Fruit fly (Drosophila melanogaster) whole organism, adult: ENCODE measurements around the gene CG44774.

Source experiments
- CG7045 ChIP-seq: fragments of 200-800 bp; sonication (Bioruptor generic); optimal IDR thresholded peaks from 2 replicates; lab custom pipeline; 2017; ENCODE audit warnings: missing biosample characterization, mild to moderate bottlenecking, missing genetic modification characterization
- Clk ChIP-seq: fragments of 200-800 bp; sonication (Bioruptor generic); optimal IDR thresholded peaks from 2 replicates; lab custom pipeline; 2017; ENCODE audit warnings: missing biosample characterization, missing genetic modification characterization
- cic ChIP-seq: fragments of 200-800 bp; sonication (Bioruptor generic); optimal IDR thresholded peaks from 2 replicates; lab custom pipeline; 2017; ENCODE audit warnings: missing biosample characterization, mild to moderate bottlenecking, missing genetic modification characterization, moderate library complexity
- kay ChIP-seq: fragments of 200-800 bp; sonication (Bioruptor generic); peaks from one replicate; lab custom pipeline; 2016; ENCODE audit warnings: missing biosample characterization, missing genetic modification characterization, borderline replicate concordance

dm6 chrX:4969926-4970325 is 32.0 kb upstream of the CG44774 start:
- TF ChIP-seq kay (GFP tag; lab: Kevin White, UChicago) = no peak
- no peak for TF ChIP-seq CG7045 (GFP tag; lab: Kevin White, UChicago)
- TF ChIP-seq cic (GFP tag; lab: Kevin White, UChicago) = no peak
- no peak for TF ChIP-seq Clk (GFP tag; lab: Kevin White, UChicago)
